Fruit fly (Drosophila melanogaster): ENCODE measurements around the gene CG46394.

- TF ChIP-seq CTCF (optimal IDR thresholded peaks at IDR 0.05), result no peak
- no peak for TF ChIP-seq CG8478 (optimal IDR thresholded peaks at IDR 0.05)
Observed at dm6 chr3L:11601133-11601532, 963 bp downstream of the CG46394 start.

Measured in S2 (cell line).